Worm (Caenorhabditis elegans) whole organism, mixed stage, embryonic: ENCODE results near the gene pgp-7.

Experiments
- M03D4.4 ChIP-seq: sonication (generic microtip); optimal IDR thresholded peaks from 2 replicates; lab custom pipeline; 2017; ENCODE audit warnings: mild to moderate bottlenecking, missing genetic modification characterization, missing compliant biosample characterization
- bed-3 ChIP-seq: fragments of 200-800 bp; sonication (Bioruptor generic); optimal IDR thresholded peaks from 3 replicates; lab custom pipeline; 2018; ENCODE audit warnings: mild to moderate bottlenecking, missing genetic modification characterization, moderate library complexity, missing compliant biosample characterization
- elt-1 ChIP-seq: sonication (generic microtip); optimal IDR thresholded peaks from 2 replicates; lab custom pipeline; 2017; ENCODE audit warnings: missing genetic modification characterization, mild to moderate bottlenecking, missing compliant biosample characterization, antibody characterized with exemption, moderate library complexity, borderline replicate concordance; ENCODE audit not compliant: insufficient read depth
- elt-3 ChIP-seq: fragments of 150-350 bp; optimal IDR thresholded peaks from 2 replicates; lab custom pipeline; 2014; ENCODE audit warnings: missing biosample characterization, missing genetic modification characterization
- lsy-2 ChIP-seq: fragments of 150-350 bp; optimal IDR thresholded peaks from 2 replicates; lab custom pipeline; 2014; ENCODE audit warnings: missing biosample characterization, missing genetic modification characterization
- mab-5 ChIP-seq: fragments of 150-350 bp; optimal IDR thresholded peaks from 2 replicates; lab custom pipeline; 2014; ENCODE audit warnings: missing biosample characterization, missing genetic modification characterization
- mep-1 ChIP-seq: fragments of 150-350 bp; optimal IDR thresholded peaks from 2 replicates; lab custom pipeline; 2017; ENCODE audit warnings: missing biosample characterization, missing genetic modification reagents, missing genetic modification characterization, inconsistent platforms
- nhr-12 ChIP-seq: fragments of 150-350 bp; optimal IDR thresholded peaks from 2 replicates; lab custom pipeline; 2014; ENCODE audit warnings: missing biosample characterization, missing genetic modification characterization
- nhr-28 ChIP-seq: fragments of 150-350 bp; optimal IDR thresholded peaks from 2 replicates; lab custom pipeline; 2014; ENCODE audit warnings: missing biosample characterization, missing genetic modification characterization
- nhr-76 ChIP-seq: sonication (generic microtip); optimal IDR thresholded peaks from 2 replicates; lab custom pipeline; 2017; ENCODE audit warnings: missing biosample characterization, missing genetic modification characterization
- snpc-4 ChIP-seq: fragments of 150-350 bp; optimal IDR thresholded peaks from 2 replicates; lab custom pipeline; 2014; ENCODE audit warnings: missing biosample characterization, missing genetic modification characterization
- unc-39 ChIP-seq: fragments of 150-350 bp; optimal IDR thresholded peaks from 2 replicates; lab custom pipeline; 2014; ENCODE audit warnings: missing biosample characterization, missing genetic modification characterization
- unc-62 ChIP-seq: fragments of 150-350 bp; optimal IDR thresholded peaks from 2 replicates; lab custom pipeline; 2014; ENCODE audit warnings: missing biosample characterization, missing genetic modification reagents, missing genetic modification characterization
- ztf-11 ChIP-seq: fragments of 150-350 bp; optimal IDR thresholded peaks from 2 replicates; lab custom pipeline; 2014; ENCODE audit warnings: missing biosample characterization, missing genetic modification characterization

- TF ChIP-seq mab-5 (tag; lab: Kevin White, UChicago) (no peak), bed-3 (no peak), nhr-12 (tag; lab: Kevin White, UChicago) (no peak), ztf-11 (tag; lab: Kevin White, UChicago) (no peak), nhr-76 (tag; lab: Kevin White, UChicago) (no peak), snpc-4 (tag; lab: Kevin White, UChicago) (no peak), elt-1 (tag; lab: Kevin White, UChicago) (no peak), M03D4.4 (no peak), elt-3 (tag; lab: Kevin White, UChicago) (no peak), unc-62 (GFP tag; lab: Kevin White, UChicago) (no peak), mep-1 (tag; lab: Kevin White, UChicago) (no peak), unc-39 (tag; lab: Kevin White, UChicago) (no peak), lsy-2 (tag; lab: Kevin White, UChicago) (no peak), nhr-28 (tag; lab: Kevin White, UChicago) (no peak)
Measured at ce11 chrX:10846898-10847297, 23.1 kb downstream of the pgp-7 start.
